Fruit fly (Drosophila melanogaster) S2 (cell line): Measurements from ENCODE around the gene CG32249.

Source experiments
- CG8478 ChIP-seq: fragments of >200 bp; optimal IDR thresholded peaks from 2 replicates; lab custom pipeline; 2018
- CTCF ChIP-seq, 2 experiments: fragments of >200 bp; optimal IDR thresholded peaks; 2 replicates each; lab custom pipeline; 2018

dm6 chr3L:4472768-4473167 lies 3.0 kb downstream of the CG32249 start, which contains the start of gene CG11349:
- TF ChIP-seq CTCF (optimal IDR thresholded peaks at IDR 0.05; lab: Kevin White, UChicago) (no peak), CG8478 (no peak)
